Fruit fly (Drosophila melanogaster): ENCODE results near the gene GatA.
A peak's percentile ranks its signal among the peaks of the same experiment; 100 is the strongest.

The GatA gene

dm6 chr3R:19023862-19024261 lies 4.8 kb downstream of the GatA start, which contains the start of the genes CG6005 and CG14286 (continued):
- TF ChIP-seq Hand (GFP tag; optimal IDR thresholded peaks at IDR 0.05) (no peak), chif (GFP tag; optimal IDR thresholded peaks at IDR 0.05) (peak; percentile 48 to 50), CG1647 (GFP tag; optimal IDR thresholded peaks at IDR 0.05) (peak; percentile 49), Optix (GFP tag; IDR thresholded peaks at IDR 0.05) (peak; percentile 63; the same call in 2 of the 3 replicates), Ssrp (tag; optimal IDR thresholded peaks at IDR 0.05) (no peak), Fer3 (tag; optimal IDR thresholded peaks at IDR 0.05) (no peak), ro (GFP tag; IDR thresholded peaks at IDR 0.05) (peak; percentile 57; the same call in 1 of the 2 replicates), Sox102F (GFP tag; optimal IDR thresholded peaks at IDR 0.05) (peak; percentile 37), CG7556 (GFP tag; optimal IDR thresholded peaks at IDR 0.05) (no peak), CG7839 (tag; optimal IDR thresholded peaks at IDR 0.05) (no peak), CG14014 (GFP tag; IDR thresholded peaks at IDR 0.05) (peak; percentile 68; the same call in 1 of the 2 replicates), oc (tag; optimal IDR thresholded peaks at IDR 0.05) (no peak), CG18011 (GFP tag; optimal IDR thresholded peaks at IDR 0.05) (peak; percentile 40), CG32772 (GFP tag; IDR thresholded peaks at IDR 0.05) (peak; percentile 51), CG11398 (GFP tag; optimal IDR thresholded peaks at IDR 0.05) (no peak), Asciz (GFP tag; optimal IDR thresholded peaks at IDR 0.05) (no peak), CG1832 (GFP tag; optimal IDR thresholded peaks at IDR 0.05) (no peak), NfI (GFP tag; optimal IDR thresholded peaks at IDR 0.05) (peak; percentile 69), CG4404 (GFP tag; IDR thresholded peaks at IDR 0.05) (0 out of 2 replicates have a peak, but pooled peaks have one; percentile 9), pb (GFP tag; optimal IDR thresholded peaks at IDR 0.05) (no peak), BEAF-32 (GFP tag; optimal IDR thresholded peaks at IDR 0.05) (peak; percentile 86), CG9932 (GFP tag; IDR thresholded peaks at IDR 0.05) (peak; percentile 93), CG7357 (GFP tag; IDR thresholded peaks at IDR 0.05) (no peak), vnd (GFP tag; IDR thresholded peaks at IDR 0.05; ENCODE audit: partially characterized antibody) (peak; percentile 79), Lim3 (GFP tag; IDR thresholded peaks at IDR 0.05) (no peak), CG8359 (GFP tag; optimal IDR thresholded peaks at IDR 0.05; ENCODE audit: borderline replicate concordance) (no peak), chinmo (GFP tag; IDR thresholded peaks at IDR 0.05; ENCODE audit: partially characterized antibody) (peak; percentile 81; the same call in 2 of the 4 replicates), CG8281 (tag; optimal IDR thresholded peaks at IDR 0.05) (no peak), Sox100B (GFP tag; optimal IDR thresholded peaks at IDR 0.05) (no peak), CG10979 (tag; optimal IDR thresholded peaks at IDR 0.05) (no peak), CG1233 (GFP tag; optimal IDR thresholded peaks at IDR 0.05) (no peak), CG2889 (GFP tag; IDR thresholded peaks at IDR 0.05) (0 out of 3 replicates have a peak, but pooled peaks have one; percentile 25), CG12155 (GFP tag; optimal IDR thresholded peaks at IDR 0.05) (peak; percentile 74), CG10565 (GFP tag; optimal IDR thresholded peaks at IDR 0.05) (no peak), repo (GFP tag; optimal IDR thresholded peaks at IDR 0.05) (no peak), CG16863 (GFP tag; optimal IDR thresholded peaks at IDR 0.05) (peak; percentile 31), Hmr (GFP tag; optimal IDR thresholded peaks at IDR 0.05) (peak; percentile 44), CG7745 (tag; optimal IDR thresholded peaks at IDR 0.05) (no peak), kah (GFP tag; optimal IDR thresholded peaks at IDR 0.05) (no peak), CG5245 (GFP tag; optimal IDR thresholded peaks at IDR 0.05) (peak; percentile 35), CG12104 (GFP tag; optimal IDR thresholded peaks at IDR 0.05) (no peak), zfh1 (GFP tag; IDR thresholded peaks at IDR 0.05) (peak; percentile 73; the same call in 2 of the 3 replicates)
